Fruit fly (Drosophila melanogaster) whole organism, embryonic: ENCODE measurements around the gene CG10194.
A peak's percentile ranks its signal among the peaks of the same experiment; 100 is the strongest.

ENCODE experiments used
- Asciz ChIP-seq: fragments of 200-800 bp; sonication (Bioruptor generic); optimal IDR thresholded peaks from 2 replicates; lab custom pipeline; 2017; ENCODE audit warnings: missing biosample characterization, mild to moderate bottlenecking, missing genetic modification characterization, missing genetic modification reagents
- CG12391 ChIP-seq: fragments of 200-800 bp; sonication (Bioruptor generic); optimal IDR thresholded peaks from 3 replicates; lab custom pipeline; 2018; ENCODE audit warnings: missing biosample characterization, mild to moderate bottlenecking, missing genetic modification characterization, moderate library complexity
- CG13624 ChIP-seq: fragments of 200-800 bp; sonication (Bioruptor generic); optimal IDR thresholded peaks from 2 replicates; lab custom pipeline; 2016; ENCODE audit warnings: missing biosample characterization, missing genetic modification characterization
- CG14667 ChIP-seq: fragments of 200-800 bp; sonication (Bioruptor generic); IDR thresholded peaks from 2 replicates; pipeline ENCODE4 v1.3.6; 2022; ENCODE audit warnings: missing biosample characterization, missing genetic modification characterization
- CG14860 ChIP-seq: fragments of 200-800 bp; sonication (Bioruptor generic); IDR thresholded peaks from 3 replicates; pipeline ENCODE4 v1.3.6; 2022; ENCODE audit warnings: missing biosample characterization, missing genetic modification characterization; ENCODE audit not compliant: partially characterized antibody
- CG15601 ChIP-seq: fragments of 200-800 bp; sonication (Bioruptor generic); optimal IDR thresholded peaks from 3 replicates; lab custom pipeline; 2019; ENCODE audit warnings: missing biosample characterization, mild to moderate bottlenecking, missing genetic modification characterization, moderate library complexity
- CG16813 ChIP-seq: fragments of 200-800 bp; sonication (Bioruptor generic); IDR thresholded peaks from 3 replicates; pipeline ENCODE4 v1.3.6; 2022; ENCODE audit warnings: missing biosample characterization, missing genetic modification characterization; ENCODE audit not compliant: partially characterized antibody
- CG2889 ChIP-seq: fragments of 200-800 bp; sonication (Bioruptor generic); IDR thresholded peaks from 3 replicates; pipeline ENCODE4 v1.3.6; 2022; ENCODE audit warnings: missing biosample characterization, missing genetic modification characterization
- CG31441 ChIP-seq: fragments of 200-800 bp; sonication (Bioruptor generic); IDR thresholded peaks from 2 replicates; pipeline ENCODE4 v1.3.6; 2022; ENCODE audit warnings: missing biosample characterization, missing genetic modification characterization
- CG3281 ChIP-seq: fragments of 200-800 bp; sonication (Bioruptor generic); optimal IDR thresholded peaks from 3 replicates; lab custom pipeline; 2017; ENCODE audit warnings: missing biosample characterization, mild to moderate bottlenecking, missing genetic modification characterization
- CG6813 ChIP-seq: fragments of 200-800 bp; sonication (Bioruptor generic); optimal IDR thresholded peaks from 2 replicates; lab custom pipeline; 2017; ENCODE audit warnings: missing biosample characterization, missing genetic modification characterization, mild to moderate bottlenecking, moderate library complexity, missing genetic modification reagents
- CG8944 ChIP-seq: fragments of 200-800 bp; sonication (Bioruptor generic); optimal IDR thresholded peaks from 3 replicates; lab custom pipeline; 2016; ENCODE audit warnings: missing biosample characterization, missing genetic modification characterization
- CG9932 ChIP-seq: fragments of 200-800 bp; sonication (Bioruptor generic); IDR thresholded peaks from 2 replicates; pipeline ENCODE4 v1.3.6; 2022; ENCODE audit warnings: missing biosample characterization, missing genetic modification characterization
- D19A ChIP-seq: fragments of 200-800 bp; optimal IDR thresholded peaks from 3 replicates; lab custom pipeline; 2019; ENCODE audit warnings: missing biosample characterization, mild to moderate bottlenecking, missing genetic modification characterization, moderate library complexity
- Deaf1 ChIP-seq: fragments of 200-800 bp; optimal IDR thresholded peaks from 3 replicates; lab custom pipeline; 2019; ENCODE audit warnings: missing biosample characterization, mild to moderate bottlenecking, missing genetic modification characterization, moderate library complexity
- Dek ChIP-seq: fragments of 200-800 bp; sonication (Bioruptor generic); optimal IDR thresholded peaks from 3 replicates; lab custom pipeline; 2019; ENCODE audit warnings: missing biosample characterization, mild to moderate bottlenecking, missing genetic modification characterization, moderate library complexity
- Gug ChIP-seq: fragments of 200-800 bp; sonication (Bioruptor generic); IDR thresholded peaks from 4 replicates; pipeline ENCODE4 v1.3.6; 2022; ENCODE audit warnings: missing biosample characterization, missing genetic modification characterization
- H2.0 ChIP-seq: fragments of 200-800 bp; sonication (Bioruptor generic); IDR thresholded peaks from 2 replicates; pipeline ENCODE4 v1.3.6; 2022; ENCODE audit warnings: missing biosample characterization, missing genetic modification characterization
- HmgD ChIP-seq: fragments of 200-800 bp; sonication (Bioruptor generic); optimal IDR thresholded peaks from 3 replicates; lab custom pipeline; 2016; ENCODE audit warnings: missing biosample characterization, missing genetic modification characterization
- Hr3 ChIP-seq: fragments of 200-800 bp; sonication (Bioruptor generic); optimal IDR thresholded peaks from 3 replicates; lab custom pipeline; 2016; ENCODE audit warnings: missing biosample characterization, missing genetic modification characterization
- MBD-R2 ChIP-seq: fragments of 200-800 bp; sonication (Bioruptor generic); IDR thresholded peaks from 2 replicates; pipeline ENCODE4 v1.3.6; 2022; ENCODE audit warnings: missing biosample characterization, missing genetic modification characterization
- MESR4 ChIP-seq: fragments of 200-800 bp; sonication (Bioruptor generic); optimal IDR thresholded peaks from 2 replicates; lab custom pipeline; 2018; ENCODE audit warnings: missing biosample characterization, mild to moderate bottlenecking, missing genetic modification characterization, moderate library complexity
- Med ChIP-seq: fragments of 200-800 bp; sonication (Bioruptor generic); peaks from one replicate; lab custom pipeline; 2016; ENCODE audit warnings: missing biosample characterization, missing genetic modification characterization, mild to moderate bottlenecking, inconsistent platforms, moderate library complexity
- Neu2 ChIP-seq: fragments of 200-800 bp; sonication (Bioruptor generic); optimal IDR thresholded peaks from 3 replicates; lab custom pipeline; 2016; ENCODE audit warnings: missing biosample characterization, missing genetic modification characterization, borderline replicate concordance
- Nf-YA ChIP-seq: fragments of 200-800 bp; sonication (Bioruptor generic); IDR thresholded peaks from 2 replicates; pipeline ENCODE4 v1.3.6; 2022; ENCODE audit warnings: missing biosample characterization, missing genetic modification characterization
- Nf-YB ChIP-seq: fragments of 200-800 bp; sonication (Bioruptor generic); optimal IDR thresholded peaks from 3 replicates; lab custom pipeline; 2019; ENCODE audit warnings: missing biosample characterization, mild to moderate bottlenecking, missing genetic modification characterization, moderate library complexity
- Trl ChIP-seq, 3 experiments: fragments of >200 bp in 2 of 3; fragments of 200-800 bp in 1 of 3; sonication (Bioruptor generic) in 1 of 3; optimal IDR thresholded peaks; 2 replicates in 1 of 3; 3 replicates in 2 of 3; lab custom pipeline; 2016 to 2017; ENCODE audit warnings: missing biosample characterization in 1 of 3, missing genetic modification characterization in 1 of 3
- aop ChIP-seq: fragments of 200-800 bp; sonication (Bioruptor generic); IDR thresholded peaks from 2 replicates; pipeline ENCODE4 v1.3.6; 2022; ENCODE audit warnings: missing biosample characterization, missing genetic modification characterization
- bcd ChIP-seq: fragments of 200-800 bp; sonication (Bioruptor generic); optimal IDR thresholded peaks from 2 replicates; lab custom pipeline; 2017; ENCODE audit warnings: missing biosample characterization, mild to moderate bottlenecking, missing genetic modification characterization
- bsh ChIP-seq, 2 experiments: fragments of 200-800 bp; sonication (Bioruptor generic); optimal IDR thresholded peaks; 2 replicates each; lab custom pipeline; 2017 to 2018; ENCODE audit warnings: mild to moderate bottlenecking in 2 of 2, missing biosample characterization in 2 of 2, missing genetic modification characterization in 2 of 2, moderate library complexity in 1 of 2
- cad ChIP-seq: fragments of >200 bp; optimal IDR thresholded peaks from 2 replicates; lab custom pipeline; 2017; ENCODE audit warnings: missing biosample characterization, missing genetic modification characterization
- cas ChIP-seq: fragments of 200-800 bp; sonication (Bioruptor generic); IDR thresholded peaks from 2 replicates; pipeline ENCODE4 v1.3.6; 2022; ENCODE audit warnings: missing biosample characterization, missing genetic modification characterization
- corto ChIP-seq: fragments of 200-800 bp; sonication (Bioruptor generic); optimal IDR thresholded peaks from 2 replicates; lab custom pipeline; 2016; ENCODE audit warnings: missing biosample characterization, mild to moderate bottlenecking, missing genetic modification characterization, moderate library complexity
- croc ChIP-seq: fragments of 200-800 bp; sonication (Bioruptor generic); conservative IDR thresholded peaks from 3 replicates; pipeline ENCODE4 v1.3.6; 2022; ENCODE audit warnings: missing biosample characterization, missing genetic modification characterization
- da ChIP-seq: fragments of 200-800 bp; sonication (Bioruptor generic); optimal IDR thresholded peaks from 2 replicates; lab custom pipeline; 2016; ENCODE audit warnings: missing biosample characterization, missing genetic modification characterization
- danr ChIP-seq: fragments of 200-800 bp; sonication (Bioruptor generic); IDR thresholded peaks from 2 replicates; pipeline ENCODE4 v1.3.6; 2022; ENCODE audit warnings: missing biosample characterization, missing genetic modification characterization
- disco-r ChIP-seq: fragments of 200-800 bp; sonication (Bioruptor generic); optimal IDR thresholded peaks from 2 replicates; lab custom pipeline; 2016; ENCODE audit warnings: missing biosample characterization, missing genetic modification characterization
- dpn ChIP-seq, 2 experiments: fragments of 200-800 bp; sonication (Bioruptor generic); optimal IDR thresholded peaks; 3 replicates each; lab custom pipeline; 2016; ENCODE audit warnings: missing biosample characterization in 2 of 2, missing genetic modification characterization in 2 of 2
- dysf ChIP-seq: fragments of 200-800 bp; sonication (Bioruptor generic); IDR thresholded peaks from 3 replicates; pipeline ENCODE4 v1.3.6; 2022; ENCODE audit warnings: missing biosample characterization, missing genetic modification characterization
- gsb-n ChIP-seq: fragments of 200-800 bp; sonication (Bioruptor generic); optimal IDR thresholded peaks from 3 replicates; lab custom pipeline; 2018; ENCODE audit warnings: missing biosample characterization, mild to moderate bottlenecking, missing genetic modification characterization
- h ChIP-seq: fragments of >200 bp; optimal IDR thresholded peaks from 2 replicates; lab custom pipeline; 2017
- kah ChIP-seq: fragments of 200-800 bp; sonication (Bioruptor generic); optimal IDR thresholded peaks from 2 replicates; lab custom pipeline; 2018; ENCODE audit warnings: missing biosample characterization, mild to moderate bottlenecking, missing genetic modification characterization
- odd ChIP-seq: fragments of 200-800 bp; sonication (Bioruptor generic); optimal IDR thresholded peaks from 2 replicates; lab custom pipeline; 2017; ENCODE audit warnings: missing biosample characterization, mild to moderate bottlenecking, missing genetic modification characterization
- ranshi ChIP-seq: fragments of 200-800 bp; sonication (Bioruptor generic); IDR thresholded peaks from 2 replicates; pipeline ENCODE4 v1.3.6; 2022; ENCODE audit warnings: missing biosample characterization, missing genetic modification characterization
- rib ChIP-seq: fragments of 200-800 bp; sonication (Bioruptor generic); IDR thresholded peaks from 2 replicates; pipeline ENCODE4 v1.3.6; 2022; ENCODE audit warnings: missing biosample characterization, missing genetic modification characterization
- slou ChIP-seq: fragments of 200-800 bp; sonication (Bioruptor generic); optimal IDR thresholded peaks from 3 replicates; lab custom pipeline; 2016; ENCODE audit warnings: missing biosample characterization, missing genetic modification characterization
- so ChIP-seq: fragments of 200-800 bp; sonication (Bioruptor generic); IDR thresholded peaks from 3 replicates; pipeline ENCODE4 v1.3.6; 2022; ENCODE audit warnings: missing biosample characterization, missing genetic modification characterization
- toy ChIP-seq: fragments of 200-800 bp; sonication (Bioruptor generic); IDR thresholded peaks from 2 replicates; pipeline ENCODE4 v1.3.6; 2022; ENCODE audit warnings: missing biosample characterization, missing genetic modification characterization
- trh ChIP-seq: fragments of 200-800 bp; sonication (Bioruptor generic); optimal IDR thresholded peaks from 2 replicates; lab custom pipeline; 2016; ENCODE audit warnings: missing biosample characterization, missing genetic modification characterization
- yki ChIP-seq: fragments of >200 bp; optimal IDR thresholded peaks from 3 replicates; lab custom pipeline; 2018
- zen ChIP-seq: fragments of 200-800 bp; sonication (Bioruptor generic); optimal IDR thresholded peaks from 3 replicates; lab custom pipeline; 2018; ENCODE audit warnings: missing biosample characterization, mild to moderate bottlenecking, missing genetic modification characterization, moderate library complexity

Gene CG10194

dm6 chr2L:19533247-19533646, 43.3 kb upstream of the CG10194 start, which contains the start of gene CG33116 (continued):
- peak; percentile 68 for TF ChIP-seq Asciz (GFP tag; lab: Kevin White, UChicago)
- TF ChIP-seq kah (GFP tag; lab: Kevin White, UChicago), result peak; percentile 43
- TF ChIP-seq D19A, result peak; percentile 75
- TF ChIP-seq CG6813, result peak; percentile 72
- peak; percentile 24; the same call in 1 of the 2 replicates for TF ChIP-seq toy (GFP tag; lab: Robert Waterston, UW)
- peak; percentile 74 for TF ChIP-seq CG3281
- peak; percentile 57 for TF ChIP-seq MESR4 (GFP tag; lab: Kevin White, UChicago)
- no peak for TF ChIP-seq CG14860 (GFP tag; lab: Robert Waterston, UW)
- TF ChIP-seq bcd (GFP tag; lab: Kevin White, UChicago), result peak; percentile 85
- peak; percentile 56 for TF ChIP-seq Nf-YB (GFP tag; lab: Kevin White, UChicago)
- peak; percentile 5 for TF ChIP-seq Neu2 (GFP tag; lab: Kevin White, UChicago)
- peak; percentile 82 for TF ChIP-seq Hr3
- peak; percentile 70 for TF ChIP-seq da (GFP tag; lab: Kevin White, UChicago)
- TF ChIP-seq h, result no peak
- TF ChIP-seq bsh (GFP tag; optimal IDR thresholded peaks at IDR 0.05; lab: Kevin White, UChicago), result peak; percentile 66 to 80
- TF ChIP-seq cad (GFP tag; lab: Kevin White, UChicago), result no peak
- TF ChIP-seq Nf-YA (GFP tag; lab: Robert Waterston, UW), result no peak; the same call in 1 of the 2 replicates
- peak; percentile 72 for TF ChIP-seq Gug
- TF ChIP-seq HmgD (GFP tag; lab: Kevin White, UChicago), result peak; percentile 70
- TF ChIP-seq dpn (GFP tag; optimal IDR thresholded peaks at IDR 0.05; lab: Kevin White, UChicago), result peak; percentile 86 to 87
- peak; percentile 49 for TF ChIP-seq trh
- no peak for TF ChIP-seq yki
- peak; percentile 79 for TF ChIP-seq H2.0 (GFP tag; lab: Robert Waterston, UW)
- TF ChIP-seq CG31441, result peak; percentile 85
- TF ChIP-seq CG8944 (GFP tag; lab: Kevin White, UChicago), result peak; percentile 87
- TF ChIP-seq MBD-R2, result peak; percentile 96
- no peak for TF ChIP-seq Trl (optimal IDR thresholded peaks at IDR 0.05; lab: Kevin White, UChicago)
- TF ChIP-seq Trl (GFP tag; optimal IDR thresholded peaks at IDR 0.05; lab: Kevin White, UChicago), result peak; percentile 88
- TF ChIP-seq CG2889 (GFP tag; lab: Robert Waterston, UW), result peak; percentile 64; the same call in 1 of the 3 replicates
- peak; percentile 66 for TF ChIP-seq odd (GFP tag; lab: Kevin White, UChicago)
- peak; percentile 42 for TF ChIP-seq Deaf1 (tag; lab: Kevin White, UChicago)
- TF ChIP-seq rib, result peak; percentile 78
- TF ChIP-seq gsb-n (tag; lab: Kevin White, UChicago), result peak; percentile 78
- peak; percentile 32; the same call in 1 of the 2 replicates for TF ChIP-seq cas (GFP tag; lab: Robert Waterston, UW)
- peak; percentile 98 for TF ChIP-seq Med (GFP tag; lab: Kevin White, UChicago)
- TF ChIP-seq Dek (tag; lab: Kevin White, UChicago), result peak; percentile 62
- peak; percentile 71; the same call in 2 of the 3 replicates for TF ChIP-seq so (GFP tag; lab: Robert Waterston, UW)
- peak; percentile 85 for TF ChIP-seq CG12391
- peak; percentile 20 for TF ChIP-seq corto (GFP tag; lab: Kevin White, UChicago)
- TF ChIP-seq zen (tag; lab: Kevin White, UChicago), result peak; percentile 64
- peak; percentile 85 for TF ChIP-seq CG9932
- TF ChIP-seq dysf (GFP tag; lab: Robert Waterston, UW), result peak; percentile 80
- TF ChIP-seq slou (GFP tag; lab: Kevin White, UChicago), result peak; percentile 77
- no peak for TF ChIP-seq aop (GFP tag; lab: Robert Waterston, UW)
- peak; percentile 77; the same call in 1 of the 2 replicates for TF ChIP-seq ranshi (GFP tag; lab: Robert Waterston, UW)
- peak; percentile 79 for TF ChIP-seq CG15601 (tag; lab: Kevin White, UChicago)
- TF ChIP-seq disco-r, result peak; percentile 66
- TF ChIP-seq CG13624 (GFP tag; lab: Kevin White, UChicago), result peak; percentile 85
- TF ChIP-seq CG14667, result no peak
- no peak for TF ChIP-seq CG16813 (GFP tag; lab: Robert Waterston, UW)
- peak; percentile 46; the same call in 2 of the 3 replicates for TF ChIP-seq croc
- TF ChIP-seq danr (GFP tag; lab: Robert Waterston, UW), result peak; percentile 31; the same call in 1 of the 2 replicates
